Fruit fly (Drosophila melanogaster) whole organism, wandering third instar larva: ENCODE measurements around the gene Os-C.

ENCODE experiments used
- CG32264 ChIP-seq: fragments of 200-800 bp; sonication (Bioruptor generic); optimal IDR thresholded peaks from 2 replicates; lab custom pipeline; 2016; ENCODE audit warnings: missing biosample characterization, missing genetic modification characterization
- Jra ChIP-seq: sonication (Bioruptor generic); optimal IDR thresholded peaks from 2 replicates; lab custom pipeline; 2016; ENCODE audit warnings: missing biosample characterization, missing genetic modification characterization
- Myc ChIP-seq: fragments of >200 bp; optimal IDR thresholded peaks from 2 replicates; lab custom pipeline; 2017
- dmrt93B ChIP-seq: fragments of 200-800 bp; sonication (Bioruptor generic); optimal IDR thresholded peaks from 2 replicates; lab custom pipeline; 2018; ENCODE audit warnings: missing biosample characterization, mild to moderate bottlenecking, missing genetic modification characterization
- lola ChIP-seq: fragments of >200 bp; optimal IDR thresholded peaks from 2 replicates; lab custom pipeline; 2017; ENCODE audit warnings: missing biosample characterization, missing genetic modification characterization
- pan ChIP-seq: fragments of >200 bp; optimal IDR thresholded peaks from 2 replicates; lab custom pipeline; 2017
- usp ChIP-seq: fragments of >200 bp; optimal IDR thresholded peaks from 2 replicates; lab custom pipeline; 2017; ENCODE audit warnings: missing biosample characterization, missing genetic modification characterization

dm6 chr3R:8026515-8026914 is 47.8 kb downstream of the Os-C start:
- TF ChIP-seq usp (no peak), Jra (GFP tag; lab: Kevin White, UChicago) (no peak), Myc (lab: Kevin White, UChicago) (no peak), pan (lab: Kevin White, UChicago) (no peak), dmrt93B (GFP tag; lab: Kevin White, UChicago) (no peak), CG32264 (GFP tag; lab: Kevin White, UChicago) (no peak), lola (no peak)
